Worm (Caenorhabditis elegans): ENCODE results near the gene B0336.7.

DNA sequence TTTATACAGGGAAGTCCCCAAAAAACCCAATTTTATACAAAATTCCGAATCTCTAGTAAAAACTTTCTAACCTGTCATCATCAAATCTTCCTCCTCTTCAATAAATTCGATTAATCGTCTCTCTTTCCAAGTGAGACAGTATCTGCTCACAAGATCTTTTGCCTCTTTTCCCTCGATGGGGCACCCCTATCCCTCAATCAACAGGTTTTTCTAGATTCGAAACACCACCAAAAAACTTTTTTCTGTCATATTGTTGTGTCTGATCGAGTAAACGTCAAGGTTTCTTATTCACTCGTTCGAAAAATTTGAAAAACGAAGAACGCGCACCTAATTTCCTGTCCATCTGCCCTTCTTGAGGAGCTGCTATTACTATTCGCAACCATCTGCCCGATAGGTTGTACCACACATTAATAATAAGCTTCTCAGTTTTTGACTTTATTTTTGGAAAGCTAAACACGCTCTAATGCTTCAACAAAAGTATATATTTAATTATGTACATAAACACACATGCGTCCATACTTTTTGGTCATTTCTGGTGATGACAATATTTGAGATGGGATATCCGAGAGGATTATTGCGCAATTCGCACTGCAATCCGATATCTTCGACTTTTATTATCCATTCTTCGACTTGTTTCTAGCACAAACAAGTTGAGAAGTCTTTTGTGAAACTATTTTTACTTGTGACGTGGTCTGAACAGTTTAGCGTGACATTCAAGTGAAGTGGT lies 22.1 kb upstream of the B0336.7 start:
- TF ChIP-seq nhr-12 (tag; optimal IDR thresholded peaks at IDR 0.05) (no peak), snpc-4 (tag; optimal IDR thresholded peaks at IDR 0.05) (no peak), nhr-28 (tag; optimal IDR thresholded peaks at IDR 0.05) (no peak), nhr-237 (tag; optimal IDR thresholded peaks at IDR 0.05) (no peak), drap-1 (GFP tag; optimal IDR thresholded peaks at IDR 0.05) (no peak), lsy-2 (tag; optimal IDR thresholded peaks at IDR 0.05) (no peak), mep-1 (tag; optimal IDR thresholded peaks at IDR 0.05) (no peak)
